Fruit fly (Drosophila melanogaster) whole organism, embryonic: ENCODE data around the gene CG31650.

Source experiments
- Bteb2 ChIP-seq: fragments of 200-800 bp; sonication (Bioruptor generic); optimal IDR thresholded peaks from 2 replicates; lab custom pipeline; 2016; ENCODE audit warnings: missing biosample characterization, missing genetic modification characterization
- CG10267 ChIP-seq: fragments of 200-800 bp; sonication (Bioruptor generic); optimal IDR thresholded peaks from 2 replicates; lab custom pipeline; 2018; ENCODE audit warnings: missing biosample characterization, mild to moderate bottlenecking, missing genetic modification characterization, moderate library complexity
- CG11085 ChIP-seq: fragments of 200-800 bp; sonication (Bioruptor generic); IDR thresholded peaks from 2 replicates; pipeline ENCODE4 v1.3.6; 2022; ENCODE audit warnings: missing biosample characterization, missing genetic modification characterization
- CG11247 ChIP-seq: fragments of 200-800 bp; sonication (Bioruptor generic); IDR thresholded peaks from 2 replicates; pipeline ENCODE4 v1.3.6; 2022; ENCODE audit warnings: missing biosample characterization, missing genetic modification characterization
- CG12942 ChIP-seq: fragments of 200-800 bp; sonication (Bioruptor generic); optimal IDR thresholded peaks from 3 replicates; lab custom pipeline; 2016; ENCODE audit warnings: missing biosample characterization, missing genetic modification characterization
- CG13894 ChIP-seq: fragments of 200-800 bp; sonication (Bioruptor generic); optimal IDR thresholded peaks from 3 replicates; lab custom pipeline; 2018; ENCODE audit warnings: missing biosample characterization, mild to moderate bottlenecking, missing genetic modification characterization, moderate library complexity
- CG15011 ChIP-seq: fragments of 200-800 bp; sonication (Bioruptor generic); optimal IDR thresholded peaks from 3 replicates; lab custom pipeline; 2018; ENCODE audit warnings: missing biosample characterization, mild to moderate bottlenecking, missing genetic modification characterization
- CG1529 ChIP-seq: fragments of 200-800 bp; sonication (Bioruptor generic); optimal IDR thresholded peaks from 3 replicates; lab custom pipeline; 2018; ENCODE audit warnings: missing biosample characterization, missing genetic modification characterization
- CG15514 ChIP-seq: fragments of 200-800 bp; sonication (Bioruptor generic); optimal IDR thresholded peaks from 3 replicates; lab custom pipeline; 2017; ENCODE audit warnings: missing biosample characterization, missing genetic modification characterization, mild to moderate bottlenecking, moderate library complexity, missing genetic modification reagents
- CG17568 ChIP-seq: fragments of 200-800 bp; sonication (Bioruptor generic); optimal IDR thresholded peaks from 2 replicates; lab custom pipeline; 2018; ENCODE audit warnings: missing biosample characterization, mild to moderate bottlenecking, missing genetic modification characterization, moderate library complexity
- CG17829 ChIP-seq: fragments of 200-800 bp; optimal IDR thresholded peaks from 2 replicates; lab custom pipeline; 2019; ENCODE audit warnings: missing biosample characterization, mild to moderate bottlenecking, missing genetic modification characterization, moderate library complexity
- CG1792 ChIP-seq: fragments of 200-800 bp; sonication (Bioruptor generic); optimal IDR thresholded peaks from 2 replicates; lab custom pipeline; 2016; ENCODE audit warnings: missing biosample characterization, missing genetic modification characterization
- CG18599 ChIP-seq: fragments of 200-800 bp; sonication (Bioruptor generic); optimal IDR thresholded peaks from 3 replicates; lab custom pipeline; 2017; ENCODE audit warnings: missing biosample characterization, missing genetic modification characterization, mild to moderate bottlenecking, moderate library complexity, missing genetic modification reagents
- CG2678 ChIP-seq: fragments of 200-800 bp; sonication (Bioruptor generic); optimal IDR thresholded peaks from 3 replicates; lab custom pipeline; 2019; ENCODE audit warnings: missing biosample characterization, mild to moderate bottlenecking, missing genetic modification characterization, moderate library complexity
- CG32532 ChIP-seq: fragments of 200-800 bp; sonication (Bioruptor generic); IDR thresholded peaks from 2 replicates; pipeline ENCODE4 v1.3.6; 2022; ENCODE audit warnings: missing biosample characterization, missing genetic modification characterization
- CG4707 ChIP-seq: fragments of 200-800 bp; sonication (Bioruptor generic); optimal IDR thresholded peaks from 2 replicates; lab custom pipeline; 2018; ENCODE audit warnings: missing biosample characterization, mild to moderate bottlenecking, missing genetic modification characterization, moderate library complexity
- CG4820 ChIP-seq: fragments of 200-800 bp; sonication (Bioruptor generic); optimal IDR thresholded peaks from 3 replicates; lab custom pipeline; 2016; ENCODE audit warnings: missing biosample characterization, missing genetic modification characterization
- CG7357 ChIP-seq: fragments of 200-800 bp; sonication (Bioruptor generic); IDR thresholded peaks from 3 replicates; pipeline ENCODE4 v1.3.6; 2022; ENCODE audit warnings: missing biosample characterization, missing genetic modification characterization
- CG7928 ChIP-seq: fragments of 200-800 bp; sonication (Bioruptor generic); optimal IDR thresholded peaks from 2 replicates; lab custom pipeline; 2017; ENCODE audit warnings: missing biosample characterization, mild to moderate bottlenecking, missing genetic modification characterization
- CG7963 ChIP-seq: fragments of 200-800 bp; sonication (Bioruptor generic); IDR thresholded peaks from 3 replicates; pipeline ENCODE4 v1.3.6; 2022; ENCODE audit warnings: missing biosample characterization, missing genetic modification characterization; ENCODE audit not compliant: partially characterized antibody
- CG8388 ChIP-seq: fragments of 200-800 bp; sonication (Bioruptor generic); optimal IDR thresholded peaks from 2 replicates; lab custom pipeline; 2019; ENCODE audit warnings: missing biosample characterization, mild to moderate bottlenecking, missing genetic modification characterization, moderate library complexity
- CG8478 ChIP-seq: fragments of >200 bp; optimal IDR thresholded peaks from 2 replicates; lab custom pipeline; 2018
- CG9437 ChIP-seq: fragments of 200-800 bp; sonication (Bioruptor generic); optimal IDR thresholded peaks from 2 replicates; lab custom pipeline; 2018; ENCODE audit warnings: missing biosample characterization, mild to moderate bottlenecking, missing genetic modification characterization
- CG9932 ChIP-seq: fragments of 200-800 bp; sonication (Bioruptor generic); IDR thresholded peaks from 2 replicates; pipeline ENCODE4 v1.3.6; 2022; ENCODE audit warnings: missing biosample characterization, missing genetic modification characterization
- Dad ChIP-seq: fragments of 200-800 bp; sonication (Bioruptor generic); optimal IDR thresholded peaks from 3 replicates; lab custom pipeline; 2016; ENCODE audit warnings: missing biosample characterization, missing genetic modification characterization
- Dip3 ChIP-seq: fragments of 200-800 bp; sonication (Bioruptor generic); optimal IDR thresholded peaks from 3 replicates; lab custom pipeline; 2016; ENCODE audit warnings: missing biosample characterization, missing genetic modification characterization
- HmgD ChIP-seq: fragments of 200-800 bp; sonication (Bioruptor generic); optimal IDR thresholded peaks from 3 replicates; lab custom pipeline; 2016; ENCODE audit warnings: missing biosample characterization, missing genetic modification characterization
- Meics ChIP-seq: fragments of 200-800 bp; sonication (Bioruptor generic); optimal IDR thresholded peaks from 2 replicates; lab custom pipeline; 2017; ENCODE audit warnings: missing biosample characterization, mild to moderate bottlenecking, missing genetic modification characterization
- Nf-YB ChIP-seq: fragments of 200-800 bp; sonication (Bioruptor generic); optimal IDR thresholded peaks from 3 replicates; lab custom pipeline; 2019; ENCODE audit warnings: missing biosample characterization, mild to moderate bottlenecking, missing genetic modification characterization, moderate library complexity
- Ptx1 ChIP-seq: fragments of 200-800 bp; sonication (Bioruptor generic); IDR thresholded peaks from 2 replicates; pipeline ENCODE4 v1.3.6; 2022; ENCODE audit warnings: missing biosample characterization, missing genetic modification characterization
- Spps ChIP-seq: fragments of 200-800 bp; sonication (Bioruptor generic); optimal IDR thresholded peaks from 2 replicates; lab custom pipeline; 2018; ENCODE audit warnings: missing biosample characterization, mild to moderate bottlenecking, missing genetic modification characterization
- aop ChIP-seq: fragments of 200-800 bp; sonication (Bioruptor generic); IDR thresholded peaks from 2 replicates; pipeline ENCODE4 v1.3.6; 2022; ENCODE audit warnings: missing biosample characterization, missing genetic modification characterization
- ato ChIP-seq: fragments of 200-800 bp; sonication (Bioruptor generic); IDR thresholded peaks from 2 replicates; pipeline ENCODE4 v1.3.6; 2022; ENCODE audit warnings: missing biosample characterization, missing genetic modification characterization; ENCODE audit not compliant: partially characterized antibody
- az2 ChIP-seq: fragments of 200-800 bp; sonication (Bioruptor generic); optimal IDR thresholded peaks from 3 replicates; lab custom pipeline; 2016; ENCODE audit warnings: missing biosample characterization, missing genetic modification characterization
- gcm2 ChIP-seq: fragments of 200-800 bp; sonication (Bioruptor generic); optimal IDR thresholded peaks from 2 replicates; lab custom pipeline; 2016; ENCODE audit warnings: missing biosample characterization, missing genetic modification characterization
- grau ChIP-seq: fragments of 200-800 bp; optimal IDR thresholded peaks from 3 replicates; lab custom pipeline; 2019; ENCODE audit warnings: missing biosample characterization, mild to moderate bottlenecking, missing genetic modification characterization, moderate library complexity
- gsb-n ChIP-seq: fragments of 200-800 bp; sonication (Bioruptor generic); optimal IDR thresholded peaks from 3 replicates; lab custom pipeline; 2018; ENCODE audit warnings: missing biosample characterization, mild to moderate bottlenecking, missing genetic modification characterization
- jumu ChIP-seq: fragments of 200-800 bp; sonication (Bioruptor generic); optimal IDR thresholded peaks from 3 replicates; lab custom pipeline; 2016; ENCODE audit warnings: missing biosample characterization, missing genetic modification characterization
- knrl ChIP-seq: fragments of 200-800 bp; sonication (Bioruptor generic); IDR thresholded peaks from 3 replicates; pipeline ENCODE4 v1.3.6; 2022; ENCODE audit warnings: missing biosample characterization, missing genetic modification characterization; ENCODE audit not compliant: partially characterized antibody
- org-1 ChIP-seq: fragments of 200-800 bp; sonication (Bioruptor generic); optimal IDR thresholded peaks from 2 replicates; lab custom pipeline; 2017; ENCODE audit warnings: missing biosample characterization, missing genetic modification characterization
- p53 ChIP-seq: fragments of 200-800 bp; sonication (Bioruptor generic); optimal IDR thresholded peaks from 2 replicates; lab custom pipeline; 2016; ENCODE audit warnings: missing biosample characterization, missing genetic modification characterization
- pb ChIP-seq: fragments of 200-800 bp; sonication (Bioruptor generic); optimal IDR thresholded peaks from 3 replicates; lab custom pipeline; 2016; ENCODE audit warnings: missing biosample characterization, missing genetic modification characterization
- sc ChIP-seq, 3 experiments: fragments of >200 bp in 2 of 3; fragments of 200-800 bp in 1 of 3; sonication (Bioruptor generic) in 1 of 3; optimal IDR thresholded peaks; 2 replicates in 2 of 3; 3 replicates in 1 of 3; lab custom pipeline; 2017; ENCODE audit warnings: mild to moderate bottlenecking in 1 of 3, missing biosample characterization in 1 of 3, missing genetic modification characterization in 1 of 3, missing genetic modification reagents in 1 of 3
- sim ChIP-seq: fragments of 200-800 bp; sonication (Bioruptor generic); IDR thresholded peaks from 2 replicates; pipeline ENCODE4 v1.3.6; 2022; ENCODE audit warnings: missing biosample characterization, missing genetic modification characterization
- tin ChIP-seq: fragments of 200-800 bp; sonication (Bioruptor generic); optimal IDR thresholded peaks from 3 replicates; lab custom pipeline; 2016; ENCODE audit warnings: missing biosample characterization, missing genetic modification characterization
- toy ChIP-seq: fragments of 200-800 bp; sonication (Bioruptor generic); IDR thresholded peaks from 2 replicates; pipeline ENCODE4 v1.3.6; 2022; ENCODE audit warnings: missing biosample characterization, missing genetic modification characterization
- unpg ChIP-seq: fragments of 200-800 bp; sonication (Bioruptor generic); optimal IDR thresholded peaks from 3 replicates; lab custom pipeline; 2018; ENCODE audit warnings: missing biosample characterization, mild to moderate bottlenecking, missing genetic modification characterization, moderate library complexity
- wdn ChIP-seq: fragments of 200-800 bp; sonication (Bioruptor generic); IDR thresholded peaks from 2 replicates; pipeline ENCODE4 v1.3.6; 2022; ENCODE audit warnings: missing biosample characterization, missing genetic modification characterization
- zen2 ChIP-seq: fragments of 200-800 bp; sonication (Bioruptor generic); IDR thresholded peaks from 3 replicates; pipeline ENCODE4 v1.3.6; 2022; ENCODE audit warnings: missing biosample characterization, missing genetic modification characterization; ENCODE audit not compliant: partially characterized antibody

The CG31650 gene

DNA sequence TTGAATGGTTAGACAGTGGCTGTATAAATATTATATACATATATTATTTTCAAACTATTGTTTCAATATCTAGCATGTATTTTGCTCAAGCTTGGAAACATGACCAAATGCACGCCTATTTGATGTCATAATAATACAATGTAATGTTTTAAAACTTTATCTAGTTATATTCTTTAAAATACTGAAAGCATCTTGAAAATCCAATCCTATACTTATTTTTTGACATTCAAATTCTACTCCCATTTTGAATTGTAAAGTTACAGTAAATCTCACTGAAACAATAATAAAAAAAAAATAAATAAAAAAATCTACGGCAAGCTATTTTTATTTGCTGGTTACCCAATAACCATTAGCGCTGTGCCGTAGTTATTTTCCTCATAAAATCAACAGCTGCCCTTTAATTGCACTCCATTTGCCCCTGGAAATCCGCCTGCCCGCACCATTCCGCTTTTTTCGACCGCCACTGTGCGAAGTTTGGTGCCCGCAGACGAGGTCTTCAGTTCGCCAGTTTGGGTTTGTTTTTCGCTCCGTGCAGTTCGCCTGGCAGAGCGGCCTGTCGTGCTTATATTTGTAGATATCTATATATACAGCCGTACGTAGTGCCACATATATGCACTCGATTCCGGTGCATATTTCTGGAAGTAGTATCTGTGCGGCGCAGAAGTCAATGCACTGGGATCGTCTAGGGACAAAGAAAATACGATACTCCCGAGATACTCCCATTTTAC, 544 bp upstream of the CG31650 start (continued):
- TF ChIP-seq Dip3 (GFP tag; lab: Kevin White, UChicago) (no peak), CG15011 (GFP tag; lab: Kevin White, UChicago) (peak; percentile 21), CG7963 (GFP tag; lab: Robert Waterston, UW) (no peak), CG15514 (GFP tag; lab: Kevin White, UChicago) (peak; percentile 26), CG4820 (GFP tag; lab: Kevin White, UChicago) (peak; percentile 10), az2 (peak; percentile 48), Spps (tag; lab: Kevin White, UChicago) (no peak), CG8388 (GFP tag; lab: Kevin White, UChicago) (peak; percentile 30), CG11085 (GFP tag; lab: Robert Waterston, UW) (peak; percentile 43; the same call in 1 of the 2 replicates), CG11247 (peak; percentile 16; the same call in 1 of the 2 replicates), pb (GFP tag; lab: Kevin White, UChicago) (no peak), CG17829 (tag; lab: Kevin White, UChicago) (peak; percentile 42), Meics (peak; percentile 68), Bteb2 (GFP tag; lab: Kevin White, UChicago) (no peak), toy (GFP tag; lab: Robert Waterston, UW) (no peak), aop (GFP tag; lab: Robert Waterston, UW) (no peak), unpg (peak; percentile 52), CG32532 (GFP tag; lab: Robert Waterston, UW) (peak; percentile 72), jumu (peak; percentile 14), CG13894 (tag; lab: Kevin White, UChicago) (no peak), sim (GFP tag; lab: Robert Waterston, UW) (no peak), ato (GFP tag; lab: Robert Waterston, UW) (no peak), CG2678 (peak; percentile 76), org-1 (GFP tag; lab: Kevin White, UChicago) (peak; percentile 29), knrl (no peak; the same call in 2 of the 3 replicates), sc (optimal IDR thresholded peaks at IDR 0.05; lab: Kevin White, UChicago) (no peak), sc (GFP tag; optimal IDR thresholded peaks at IDR 0.05; lab: Kevin White, UChicago) (peak; percentile 52), Ptx1 (GFP tag; lab: Robert Waterston, UW) (0 out of 2 replicates have a peak, but pooled peaks have one; percentile 26), CG7928 (GFP tag; lab: Kevin White, UChicago) (peak; percentile 26), CG12942 (GFP tag; lab: Kevin White, UChicago) (peak; percentile 36), CG1792 (GFP tag; lab: Kevin White, UChicago) (no peak), CG8478 (lab: Kevin White, UChicago) (no peak), CG9932 (GFP tag; lab: Robert Waterston, UW) (peak; percentile 51), Nf-YB (GFP tag; lab: Kevin White, UChicago) (peak; percentile 43), p53 (no peak), CG9437 (GFP tag; lab: Kevin White, UChicago) (peak; percentile 74), gsb-n (peak; percentile 32), HmgD (GFP tag; lab: Kevin White, UChicago) (no peak), CG4707 (no peak), gcm2 (GFP tag; lab: Kevin White, UChicago) (no peak), CG18599 (GFP tag; lab: Kevin White, UChicago) (peak; percentile 33), CG1529 (GFP tag; lab: Kevin White, UChicago) (peak; percentile 1), CG17568 (GFP tag; lab: Kevin White, UChicago) (no peak), tin (peak; percentile 56), Dad (GFP tag; lab: Kevin White, UChicago) (peak; percentile 37), grau (peak; percentile 57), wdn (GFP tag; lab: Robert Waterston, UW) (0 out of 2 replicates have a peak, but pooled peaks have one; percentile 27), zen2 (GFP tag; lab: Robert Waterston, UW) (no peak), CG7357 (GFP tag; lab: Robert Waterston, UW) (no peak), CG10267 (tag; lab: Kevin White, UChicago) (peak; percentile 53)
